Worm (Caenorhabditis elegans) whole organism, L4/young adult: ENCODE measurements around the gene ribo-1.
A peak's percentile ranks its signal among the peaks of the same experiment; 100 is the strongest.

ENCODE experiments used
- W03F9.2 ChIP-seq: fragments of 150-350 bp; optimal IDR thresholded peaks from 2 replicates; lab custom pipeline; 2014; ENCODE audit warnings: missing biosample characterization, missing genetic modification characterization
- dao-5 ChIP-seq: sonication (generic microtip); optimal IDR thresholded peaks from 2 replicates; lab custom pipeline; 2016; ENCODE audit warnings: missing genotype, missing genetic modification characterization, moderate library complexity, missing compliant biosample characterization
- him-1 ChIP-seq: sonication (generic microtip); optimal IDR thresholded peaks from 2 replicates; lab custom pipeline; 2016; ENCODE audit warnings: missing genotype, missing genetic modification reagents, missing genetic modification characterization, missing compliant biosample characterization

ribo-1 gene

DNA sequence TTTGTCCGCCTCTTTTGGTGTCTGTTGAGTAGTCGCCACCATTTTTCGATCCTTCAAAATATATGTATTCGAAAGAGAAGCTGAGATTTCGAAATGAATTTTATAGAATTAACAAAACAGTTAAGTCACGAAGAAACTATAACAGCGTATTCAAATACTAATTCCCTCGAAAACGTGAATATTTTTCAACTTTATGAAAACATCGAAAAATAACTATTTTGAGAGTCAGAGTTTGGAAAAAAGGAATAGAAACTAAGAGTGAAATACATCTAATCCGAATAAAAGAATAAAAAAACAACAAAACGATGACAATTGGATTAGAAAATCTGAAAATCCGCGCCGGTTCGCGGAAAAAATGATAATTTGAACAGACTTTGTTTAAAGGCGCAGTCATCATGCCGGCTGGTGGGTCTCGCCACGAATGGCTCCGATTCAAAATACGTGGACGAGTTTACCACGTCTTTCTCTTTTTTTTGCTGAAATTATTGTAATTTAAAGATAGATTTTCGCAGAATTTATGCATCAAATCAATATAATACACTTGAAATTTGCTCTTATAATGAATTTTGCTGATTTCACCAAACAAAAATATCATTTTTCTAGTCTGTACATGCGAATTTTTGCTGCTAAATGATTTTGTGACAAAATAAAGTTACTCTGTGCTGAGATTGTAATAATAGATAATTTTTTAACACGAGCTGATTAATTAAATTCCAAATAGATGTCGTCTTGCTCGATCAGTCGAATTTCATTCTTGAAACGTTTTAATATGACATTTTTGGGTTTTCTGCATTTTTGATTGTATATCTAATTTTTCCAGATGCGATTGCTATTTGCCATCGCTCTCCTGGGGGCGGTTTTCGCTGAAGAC lies at the start of gene ribo-1, which contains the start of gene rpn-1:
TSS of gene ribo-1 (plus strand) at position 821 of the 871 bp plus-strand sequence.
TSS of gene rpn-1 (minus strand) at position 51 of the 871 bp plus-strand sequence.
- peak; percentile 60 for TF ChIP-seq W03F9.2 (tag; lab: Kevin White, UChicago)
- TF ChIP-seq him-1 = no peak
- TF ChIP-seq dao-5 (tag; lab: Kevin White, UChicago) = no peak

DNA sequence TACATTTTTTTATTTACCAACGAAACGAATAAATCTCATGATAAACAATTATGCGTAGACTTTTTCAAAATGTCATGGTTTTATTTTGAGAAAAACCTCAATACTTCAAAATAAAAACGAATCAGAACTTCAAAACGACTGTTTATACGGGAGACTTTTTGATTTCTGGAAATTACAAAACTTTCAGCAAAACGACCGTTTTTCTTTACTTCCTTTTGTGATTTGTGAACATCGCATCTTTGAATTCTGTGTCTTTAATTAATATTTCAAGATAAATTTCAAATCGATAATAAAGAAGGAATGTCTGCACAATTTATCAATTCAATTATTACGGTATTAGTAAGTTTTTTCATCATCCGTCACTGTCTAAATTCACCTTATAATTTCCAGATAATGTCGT lies 42.7 kb upstream of the ribo-1 start, which contains the start of gene srx-20:
TSS of gene srx-20 (plus strand) at position 301 of the 400 bp plus-strand sequence.
- no peak for TF ChIP-seq him-1
- TF ChIP-seq dao-5 (tag; lab: Kevin White, UChicago) = no peak
- TF ChIP-seq W03F9.2 (tag; lab: Kevin White, UChicago) = no peak

DNA sequence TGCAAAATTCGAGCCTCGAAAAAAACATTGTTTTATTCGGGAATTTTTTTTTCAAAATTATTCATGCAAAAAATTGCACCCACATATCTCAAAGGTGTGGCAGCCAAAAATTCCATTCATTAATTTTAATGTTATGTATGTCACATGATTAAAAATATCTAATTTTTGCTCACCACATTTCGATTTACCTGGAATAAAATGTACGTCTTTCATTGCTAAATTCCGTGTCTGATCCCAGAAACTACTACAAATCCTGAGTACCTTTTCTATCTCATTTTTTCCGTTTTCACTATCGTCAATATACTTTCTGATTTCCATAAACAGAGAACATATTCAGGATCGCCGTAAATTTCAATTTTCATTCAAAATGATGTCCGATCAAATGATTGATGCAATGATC lies 37.5 kb upstream of the ribo-1 start, which contains the start of gene srx-19:
TSS of gene srx-19 (plus strand) at position 301 of the 400 bp plus-strand sequence.
- no peak for TF ChIP-seq him-1
- TF ChIP-seq W03F9.2 (tag; lab: Kevin White, UChicago) = no peak
- TF ChIP-seq dao-5 (tag; lab: Kevin White, UChicago) = no peak

DNA sequence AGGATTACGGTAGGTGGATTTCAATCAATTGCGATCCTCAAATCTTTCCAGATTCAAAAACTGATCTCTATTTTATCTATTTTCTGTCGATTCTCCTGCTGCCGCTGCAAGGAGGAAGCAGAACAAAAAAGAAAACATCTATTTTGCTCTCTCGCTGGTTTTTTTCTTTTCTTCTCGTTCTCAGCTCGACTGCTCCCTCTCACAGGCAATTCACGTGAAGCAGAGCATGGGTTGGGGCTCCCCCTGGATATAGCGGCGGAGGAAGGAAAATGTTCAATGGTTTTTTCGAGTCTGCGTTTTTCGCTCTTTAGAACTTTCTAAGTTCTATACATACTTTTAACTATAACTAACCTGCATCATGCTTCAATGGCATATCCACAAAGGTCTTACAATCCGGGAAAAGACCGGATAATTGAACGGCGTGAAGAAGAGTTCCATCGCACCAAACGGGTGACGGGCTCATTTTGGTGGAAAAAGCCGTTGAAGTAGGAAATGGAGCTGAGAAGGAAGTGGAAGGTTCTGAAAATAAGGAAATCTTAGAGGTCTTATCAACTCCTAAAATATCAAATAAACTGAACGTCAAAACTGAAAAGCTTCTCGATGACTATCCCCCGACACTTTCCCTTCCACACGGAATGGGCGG lies 31.4 kb upstream of the ribo-1 start:
- no peak for TF ChIP-seq W03F9.2 (tag; lab: Kevin White, UChicago)
- TF ChIP-seq him-1 = peak; percentile 70

DNA sequence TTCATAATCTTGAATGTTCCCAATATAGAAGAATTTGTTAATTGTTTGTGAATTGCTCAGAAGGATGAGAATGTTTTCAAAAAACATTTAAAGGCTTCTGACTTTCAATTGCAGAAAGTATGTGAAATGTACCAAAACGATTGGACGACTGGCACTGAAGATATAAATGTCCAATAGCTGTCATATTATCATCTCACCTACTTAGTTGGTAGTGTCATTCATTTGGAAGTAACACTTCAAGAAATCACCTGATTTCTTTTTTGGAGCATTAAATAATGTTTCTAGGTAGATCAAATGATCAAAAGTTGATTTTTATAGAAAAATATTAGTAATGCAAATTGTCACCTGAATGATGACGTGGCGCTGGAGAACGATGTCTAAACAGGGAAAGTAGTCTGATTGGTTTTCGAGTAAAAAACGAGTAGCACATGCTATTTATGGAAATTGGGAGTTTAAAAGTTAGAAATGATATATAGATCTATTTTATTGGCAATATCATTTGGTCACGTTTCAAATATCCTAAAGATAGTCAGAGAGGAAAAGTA lies 30.7 kb upstream of the ribo-1 start:
- TF ChIP-seq dao-5 (tag; lab: Kevin White, UChicago) = no peak
- no peak for TF ChIP-seq him-1
- no peak for TF ChIP-seq W03F9.2 (tag; lab: Kevin White, UChicago)

DNA sequence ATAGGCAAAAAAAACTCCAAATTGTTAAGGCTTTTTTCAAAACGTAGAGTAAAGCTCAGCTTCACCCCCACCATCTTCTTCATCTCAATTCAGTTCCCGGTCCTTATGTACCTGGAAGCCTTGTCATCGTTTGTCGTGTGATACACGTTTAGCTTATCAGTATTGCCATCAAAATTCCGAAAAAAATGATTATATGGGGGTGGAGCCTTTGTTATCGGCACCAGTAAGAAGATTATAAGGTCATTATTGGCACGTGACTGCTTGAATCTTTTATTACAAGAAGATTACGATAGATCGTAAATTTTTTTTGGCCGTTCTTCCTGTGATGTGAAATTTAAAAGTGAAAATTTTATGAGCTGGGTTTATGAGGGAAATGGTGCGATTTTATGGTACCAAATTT lies 30.1 kb upstream of the ribo-1 start:
- TF ChIP-seq W03F9.2 (tag; lab: Kevin White, UChicago) = peak; percentile 23
- no peak for TF ChIP-seq him-1

DNA sequence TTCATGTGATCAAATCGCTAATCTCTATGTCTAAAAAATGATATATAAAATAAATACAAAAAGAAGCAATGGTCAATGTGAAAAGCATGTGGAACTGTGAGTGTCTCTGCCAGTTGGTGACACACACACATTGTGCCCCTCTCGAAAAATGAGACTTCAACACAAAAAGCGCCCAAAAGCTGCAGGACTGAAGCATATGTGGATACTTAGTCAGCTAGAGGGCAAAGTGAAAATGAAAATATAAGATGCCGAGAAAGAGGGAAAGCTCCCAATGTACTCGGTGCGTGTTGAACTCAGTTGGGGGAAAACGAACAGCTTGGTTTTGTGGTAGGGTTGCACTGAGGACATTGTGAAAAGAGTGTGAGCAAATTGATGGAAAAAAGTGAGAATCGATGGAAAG lies 29.3 kb upstream of the ribo-1 start:
- TF ChIP-seq W03F9.2 (tag; lab: Kevin White, UChicago) (no peak), him-1 (peak; percentile 13)

DNA sequence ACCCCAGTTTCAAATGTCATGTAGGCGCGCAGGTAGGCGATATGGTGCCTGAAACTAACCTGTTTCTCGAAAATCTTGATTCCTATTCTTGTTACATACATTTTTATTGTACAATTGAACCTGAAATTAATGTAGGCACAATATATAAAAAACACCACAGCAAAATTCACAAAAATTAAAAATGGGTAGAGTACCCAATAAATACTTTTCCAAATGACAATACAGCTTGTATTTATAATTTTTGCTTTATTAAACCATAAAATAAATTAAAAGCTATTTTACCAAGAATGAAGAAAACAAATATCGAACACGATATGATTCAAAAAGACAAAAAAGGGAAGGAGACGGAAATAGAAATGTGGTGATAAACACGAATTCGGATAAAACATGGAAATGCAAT lies 27.1 kb upstream of the ribo-1 start, which contains the start of gene tre-2:
TSS of gene tre-2 (minus strand) at position 101 of the 400 bp plus-strand sequence.
- TF ChIP-seq him-1 (no peak), dao-5 (tag; lab: Kevin White, UChicago) (no peak), W03F9.2 (tag; lab: Kevin White, UChicago) (no peak)

DNA sequence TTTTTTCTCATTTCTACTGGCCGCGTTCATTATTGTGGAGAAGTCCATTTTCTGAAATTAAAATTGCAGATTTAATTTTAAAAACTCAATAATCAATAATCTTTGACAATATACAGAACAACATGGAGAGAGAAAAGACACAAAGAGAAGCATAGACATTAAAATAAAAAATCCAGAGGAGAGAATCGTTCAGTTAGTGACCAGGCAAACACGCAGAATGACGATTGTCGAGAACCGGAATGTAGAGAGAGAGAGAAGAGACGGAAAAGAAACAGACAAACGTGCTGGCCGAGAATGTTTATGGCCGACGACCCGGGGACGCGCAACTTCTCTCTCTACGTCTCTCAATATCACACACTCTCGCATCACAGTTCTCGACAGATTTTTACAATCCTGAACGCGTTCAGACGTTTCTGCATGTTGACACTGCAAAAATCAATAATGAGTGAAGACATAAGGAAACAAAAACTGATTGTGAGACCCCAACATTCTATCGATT lies 22.8 kb upstream of the ribo-1 start, which contains the start of the genes T05A12.3 and T05A12.4:
TSS of gene T05A12.3 (minus strand) at position 51 of the 499 bp plus-strand sequence.
TSS of gene T05A12.4 (plus strand) at position 348 of the 499 bp plus-strand sequence.
- TF ChIP-seq W03F9.2 (tag; lab: Kevin White, UChicago) = no peak

DNA sequence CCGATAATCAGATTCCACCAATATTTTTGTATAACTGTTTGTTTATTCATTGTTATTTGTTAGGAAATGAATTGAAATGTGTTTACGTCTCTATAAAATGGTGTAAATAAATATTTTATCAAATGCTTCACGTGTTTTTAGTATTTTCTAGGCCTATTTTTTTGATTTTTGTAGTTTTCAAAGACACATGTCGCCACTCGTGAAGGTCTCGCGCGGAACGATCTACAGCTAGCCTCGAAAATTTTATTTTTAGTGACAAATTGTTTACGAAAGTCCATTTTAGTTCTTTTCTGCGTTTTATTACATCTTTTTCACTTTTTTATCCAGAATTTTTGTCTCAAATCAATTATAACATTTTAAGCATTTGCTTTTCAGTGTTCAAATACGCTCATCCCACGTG lies 6.9 kb upstream of the ribo-1 start, which contains the start of gene T22D1.5:
TSS of gene T22D1.5 (plus strand) at position 376 of the 400 bp plus-strand sequence.
- no peak for TF ChIP-seq him-1

DNA sequence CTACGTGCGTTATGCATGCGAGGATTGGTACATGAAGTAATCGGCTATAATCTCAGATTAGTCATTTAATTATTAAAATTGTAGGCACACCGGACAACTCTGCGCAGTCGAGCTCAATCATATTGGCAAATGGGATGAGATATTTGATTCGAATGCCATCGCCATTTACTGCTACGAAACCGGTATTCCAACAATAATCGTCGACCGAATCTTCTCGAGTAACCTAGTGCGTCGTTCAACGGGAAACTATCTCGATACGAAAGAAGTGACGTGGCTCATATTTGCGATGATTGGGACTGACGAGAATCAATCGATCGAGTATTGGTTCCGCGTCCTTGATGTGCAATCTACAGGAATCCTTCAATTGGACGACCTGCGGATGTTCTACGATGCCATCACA lies 5.9 kb upstream of the ribo-1 start:
- no peak for TF ChIP-seq dao-5 (tag; lab: Kevin White, UChicago)
- no peak for TF ChIP-seq him-1
- TF ChIP-seq W03F9.2 (tag; lab: Kevin White, UChicago) = no peak

DNA sequence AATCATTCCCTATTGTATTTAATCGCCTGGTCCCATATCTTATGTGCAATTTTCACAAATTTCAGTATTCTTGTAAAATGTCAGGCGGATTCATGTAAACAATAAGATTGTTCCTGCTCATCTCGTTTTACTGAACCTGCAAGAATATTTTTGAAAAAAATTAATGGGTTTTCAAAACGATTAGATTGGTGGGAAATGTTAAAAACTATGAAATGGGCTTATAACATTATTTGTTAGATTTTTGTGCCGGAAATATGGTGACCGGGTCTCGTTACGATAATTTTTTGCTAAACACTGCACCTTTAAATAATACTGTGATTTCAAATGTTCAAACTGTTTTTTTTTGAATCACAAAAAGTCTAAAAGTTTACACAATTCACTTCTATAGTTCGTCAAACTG lies 5.1 kb upstream of the ribo-1 start:
- TF ChIP-seq W03F9.2 (tag; lab: Kevin White, UChicago) = no peak
- TF ChIP-seq him-1 = no peak
- no peak for TF ChIP-seq dao-5 (tag; lab: Kevin White, UChicago)

DNA sequence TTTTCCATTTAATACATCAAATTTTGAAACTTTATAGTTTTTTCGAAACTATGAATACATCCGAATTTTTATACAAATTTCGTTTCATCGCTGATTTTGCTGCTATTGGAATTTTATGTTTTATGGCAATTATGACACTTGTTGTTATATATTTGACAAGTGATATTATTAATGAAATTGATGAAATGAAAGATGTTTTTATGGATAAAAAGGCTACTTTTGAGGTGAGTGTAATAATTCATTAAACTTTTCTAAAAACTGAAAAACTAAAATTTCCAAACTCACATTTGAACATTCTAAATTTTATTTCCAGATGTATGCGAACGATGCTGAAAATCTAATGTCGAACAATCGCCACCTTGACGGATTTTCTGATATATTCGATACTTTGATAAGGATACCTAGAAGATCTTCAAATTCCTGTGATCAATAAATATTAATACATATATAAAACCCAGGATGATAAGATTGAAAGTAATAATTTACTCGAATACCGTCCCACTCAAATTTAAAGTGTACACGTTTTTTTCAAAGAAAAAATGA lies 4.5 kb upstream of the ribo-1 start, which contains the start of the genes T22D1.17 and T22D1.8:
TSS of gene T22D1.17 (plus strand) at position 51 of the 543 bp plus-strand sequence.
TSS of gene T22D1.8 (minus strand) at position 402 of the 543 bp plus-strand sequence.
- TF ChIP-seq W03F9.2 (tag; lab: Kevin White, UChicago) = no peak
- no peak for TF ChIP-seq him-1
- TF ChIP-seq dao-5 (tag; lab: Kevin White, UChicago) = no peak
